Fruit fly (Drosophila melanogaster) whole organism, prepupa: ENCODE results near the gene CG43184.

ENCODE experiments used
- CG11902 ChIP-seq: fragments of 200-800 bp; sonication (Bioruptor generic); optimal IDR thresholded peaks from 3 replicates; lab custom pipeline; 2016; ENCODE audit warnings: missing biosample characterization, missing genetic modification characterization
- CG16779 ChIP-seq: fragments of 200-800 bp; sonication (Bioruptor generic); optimal IDR thresholded peaks from 3 replicates; lab custom pipeline; 2017; ENCODE audit warnings: missing biosample characterization, mild to moderate bottlenecking, missing genetic modification characterization
- CG31627 ChIP-seq: fragments of 200-800 bp; sonication (Bioruptor generic); optimal IDR thresholded peaks from 3 replicates; lab custom pipeline; 2016; ENCODE audit warnings: missing biosample characterization, missing genetic modification characterization
- CG4318 ChIP-seq: fragments of 200-800 bp; sonication (Bioruptor generic); optimal IDR thresholded peaks from 3 replicates; lab custom pipeline; 2017; ENCODE audit warnings: missing biosample characterization, mild to moderate bottlenecking, missing genetic modification characterization
- CG6276 ChIP-seq: fragments of 200-800 bp; sonication (Bioruptor generic); optimal IDR thresholded peaks from 2 replicates; lab custom pipeline; 2017; ENCODE audit warnings: missing biosample characterization, mild to moderate bottlenecking, missing genetic modification characterization
- Eip75B ChIP-seq: fragments of 200-800 bp; sonication (Bioruptor generic); optimal IDR thresholded peaks from 3 replicates; lab custom pipeline; 2016; ENCODE audit warnings: missing biosample characterization, missing genetic modification characterization
- Ets21C ChIP-seq: fragments of 200-800 bp; sonication (Bioruptor generic); optimal IDR thresholded peaks from 3 replicates; lab custom pipeline; 2016; ENCODE audit warnings: missing biosample characterization, missing genetic modification characterization
- Ets96B ChIP-seq: fragments of 200-800 bp; optimal IDR thresholded peaks from 2 replicates; lab custom pipeline; 2019; ENCODE audit warnings: missing biosample characterization, mild to moderate bottlenecking, missing genetic modification characterization, moderate library complexity
- Lpt ChIP-seq: fragments of 200-800 bp; sonication (Bioruptor generic); optimal IDR thresholded peaks from 3 replicates; lab custom pipeline; 2016; ENCODE audit warnings: missing biosample characterization, missing genetic modification characterization
- Sox102F ChIP-seq: fragments of 200-800 bp; sonication (Bioruptor generic); optimal IDR thresholded peaks from 2 replicates; lab custom pipeline; 2016; ENCODE audit warnings: missing biosample characterization, mild to moderate bottlenecking, missing genetic modification characterization
- eg ChIP-seq: fragments of 200-800 bp; sonication (Bioruptor generic); IDR thresholded peaks from 3 replicates; pipeline ENCODE4 v1.3.6; 2022; ENCODE audit warnings: missing biosample characterization, missing genetic modification characterization
- lz ChIP-seq: fragments of 200-800 bp; sonication (Bioruptor generic); optimal IDR thresholded peaks from 3 replicates; lab custom pipeline; 2016; ENCODE audit warnings: missing biosample characterization, missing genetic modification characterization
- net ChIP-seq: fragments of 200-800 bp; sonication (Bioruptor generic); optimal IDR thresholded peaks from 3 replicates; lab custom pipeline; 2016; ENCODE audit warnings: missing biosample characterization, missing genetic modification characterization

- TF ChIP-seq Ets21C (no peak), CG16779 (no peak), net (no peak), CG4318 (GFP tag; lab: Kevin White, UChicago) (no peak), eg (GFP tag; lab: Robert Waterston, UW) (no peak; the same call in 1 of the 3 replicates), Sox102F (GFP tag; lab: Kevin White, UChicago) (no peak), Lpt (peak; percentile 69), CG11902 (GFP tag; lab: Kevin White, UChicago) (no peak), CG6276 (no peak), lz (GFP tag; lab: Kevin White, UChicago) (no peak), Eip75B (GFP tag; lab: Kevin White, UChicago) (no peak), Ets96B (tag; lab: Kevin White, UChicago) (no peak), CG31627 (GFP tag; lab: Kevin White, UChicago) (no peak)
These were observed 40.3 kb downstream of the CG43184 start for dm6 chr3L:13877904-13878303.
